Worm (Caenorhabditis elegans): ENCODE results near the gene ipla-7.
"Not testable (repeated sequence)": the region's sequence is repeated elsewhere in the genome, so short reads cannot be mapped to it uniquely, and the experiment has no call there.

The ipla-7 gene

ce11 chrIV:10028779-10029178 lies 33.9 kb downstream of the ipla-7 start, which contains the start of the genes F44D12.16 and msd-2:
TSS of gene F44D12.16 (plus strand) at chrIV:10029079.
TSS of gene msd-2 (plus strand) at chrIV:10029083.
- TF ChIP-seq nhr-232 (tag; optimal IDR thresholded peaks at IDR 0.05); unc-3 (GFP tag; conservative IDR thresholded peaks at IDR 0.05); unc-3 (tag; optimal IDR thresholded peaks at IDR 0.05); eyg-1 (tag; optimal IDR thresholded peaks at IDR 0.05): not testable (repeated sequence)

ce11 chrIV:10027566-10027965 lies 35.1 kb downstream of the ipla-7 start, which contains the start of gene gipc-2:
TSS of gene gipc-2 (minus strand) at chrIV:10027666.
- TF ChIP-seq ceh-6 (GFP tag; optimal IDR thresholded peaks at IDR 0.05) (no peak), tbx-2 (tag; optimal IDR thresholded peaks at IDR 0.05) (no peak), dve-1 (tag; optimal IDR thresholded peaks at IDR 0.05) (no peak), unc-3 (GFP tag; conservative IDR thresholded peaks at IDR 0.05) (no peak), unc-3 (tag; optimal IDR thresholded peaks at IDR 0.05) (no peak), ceh-34 (tag; optimal IDR thresholded peaks at IDR 0.05) (no peak), elt-4 (tag; optimal IDR thresholded peaks at IDR 0.05) (no peak)

- TF ChIP-seq ztf-16 (tag; optimal IDR thresholded peaks at IDR 0.05) (no peak), tbx-7 (tag; optimal IDR thresholded peaks at IDR 0.05) (no peak), ceh-45 (GFP tag; IDR thresholded peaks at IDR 0.05) (no peak), K09A11.1 (tag; optimal IDR thresholded peaks at IDR 0.05; ENCODE audit: insufficient read depth) (no peak)
These were observed 36.5 kb downstream of the ipla-7 start for ce11 chrIV:10026129-10026528.

ce11 chrIV:10022991-10023390 lies 39.7 kb downstream of the ipla-7 start, which contains the start of gene F44D12.8:
TSS of gene F44D12.8 (plus strand) at chrIV:10023291.
- TF ChIP-seq ceh-18 (tag; optimal IDR thresholded peaks at IDR 0.05) (no peak), ceh-9 (tag; optimal IDR thresholded peaks at IDR 0.05) (no peak), npax-4 (tag; optimal IDR thresholded peaks at IDR 0.05) (no peak), ceh-6 (GFP tag; optimal IDR thresholded peaks at IDR 0.05) (no peak)

ce11 chrIV:10021283-10021682 lies 41.4 kb downstream of the ipla-7 start, which contains the start of gene F44D12.19:
TSS of gene F44D12.19 (plus strand) at chrIV:10021583.
- TF ChIP-seq unc-42 (tag; optimal IDR thresholded peaks at IDR 0.05) (no peak), madf-2 (tag; optimal IDR thresholded peaks at IDR 0.05) (no peak), hlh-30 (tag; optimal IDR thresholded peaks at IDR 0.05; ENCODE audit: insufficient read depth) (no peak), ceh-45 (GFP tag; IDR thresholded peaks at IDR 0.05) (no peak), ztf-16 (tag; optimal IDR thresholded peaks at IDR 0.05) (no peak), tbx-7 (tag; optimal IDR thresholded peaks at IDR 0.05) (no peak), ttx-3 (tag; optimal IDR thresholded peaks at IDR 0.05) (no peak), ref-2 (tag; optimal IDR thresholded peaks at IDR 0.05) (no peak), hlh-15 (tag; optimal IDR thresholded peaks at IDR 0.05) (no peak), unc-86 (tag; optimal IDR thresholded peaks at IDR 0.05) (no peak), sox-2 (GFP tag; IDR thresholded peaks at IDR 0.05) (no peak), ama-1 (optimal IDR thresholded peaks at IDR 0.05) (no peak), dve-1 (tag; optimal IDR thresholded peaks at IDR 0.05) (no peak), eyg-1 (tag; optimal IDR thresholded peaks at IDR 0.05) (no peak), K09A11.1 (tag; optimal IDR thresholded peaks at IDR 0.05; ENCODE audit: insufficient read depth) (no peak), ets-4 (tag; optimal IDR thresholded peaks at IDR 0.05) (no peak)

- no peak for TF ChIP-seq dmd-4 (tag; optimal IDR thresholded peaks at IDR 0.05; ENCODE audit: borderline replicate concordance)
These were observed 45.0 kb downstream of the ipla-7 start, which contains the start of gene F44D12.2 for ce11 chrIV:10017633-10018032. TSS of gene F44D12.2 (minus strand) at chrIV:10017733.

ce11 chrIV:10016977-10017376 lies 45.7 kb downstream of the ipla-7 start, which contains the start of gene ent-7:
TSS of gene ent-7 (plus strand) at chrIV:10017277.
- TF ChIP-seq odd-2 (tag; optimal IDR thresholded peaks at IDR 0.05), result no peak
- no peak for TF ChIP-seq unc-55 (GFP tag; optimal IDR thresholded peaks at IDR 0.05)
- no peak for TF ChIP-seq fkh-10 (GFP tag; optimal IDR thresholded peaks at IDR 0.05)
- TF ChIP-seq sox-2 (GFP tag; IDR thresholded peaks at IDR 0.05), result no peak
- TF ChIP-seq ceh-48 (tag; optimal IDR thresholded peaks at IDR 0.05), result no peak

All from whole organism, late embryonic.